Worm (Caenorhabditis elegans) whole organism, L1 larva: ENCODE results near the gene F55C9.15.

Experiments used
- mep-1 ChIP-seq: fragments of 150-350 bp; optimal IDR thresholded peaks from 2 replicates; lab custom pipeline; 2014; ENCODE audit warnings: missing biosample characterization, missing genetic modification characterization
- nhr-76 ChIP-seq: sonication (generic microtip); optimal IDR thresholded peaks from 2 replicates; lab custom pipeline; 2017; ENCODE audit warnings: missing biosample characterization, missing genetic modification characterization

DNA sequence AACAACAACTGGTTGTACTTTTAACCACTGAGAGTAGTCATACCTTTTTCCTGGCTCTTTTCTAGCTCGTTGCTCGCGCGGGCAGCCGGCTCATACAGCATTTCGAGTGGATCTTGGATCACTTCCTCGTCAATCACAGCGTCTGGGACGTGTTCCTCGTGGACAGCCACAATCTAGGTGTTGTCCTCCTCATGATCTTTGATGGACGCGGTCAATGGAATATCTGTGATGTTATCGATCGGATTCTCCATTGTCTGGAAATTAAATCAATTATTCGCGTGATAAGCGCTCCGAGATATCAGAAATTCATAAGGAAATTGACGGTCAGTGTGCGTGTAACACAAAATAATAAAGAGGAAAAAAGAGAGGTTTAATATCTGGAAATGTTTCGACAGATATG, 26.9 kb downstream of the F55C9.15 start, which contains the start of gene F21D9.8:
- TF ChIP-seq nhr-76 (tag; lab: Kevin White, UChicago): no peak
- TF ChIP-seq mep-1: no peak
